Fruit fly (Drosophila melanogaster) whole organism, embryonic: ENCODE results near the gene baf.

Experiments used
- Bteb2 ChIP-seq: fragments of 200-800 bp; sonication (Bioruptor generic); optimal IDR thresholded peaks from 2 replicates; lab custom pipeline; 2016; ENCODE audit warnings: missing biosample characterization, missing genetic modification characterization
- CG10543 ChIP-seq: fragments of 200-800 bp; sonication (Bioruptor generic); optimal IDR thresholded peaks from 3 replicates; lab custom pipeline; 2017; ENCODE audit warnings: missing biosample characterization, mild to moderate bottlenecking, missing genetic modification characterization, moderate library complexity
- CG11085 ChIP-seq: fragments of 200-800 bp; sonication (Bioruptor generic); IDR thresholded peaks from 2 replicates; pipeline ENCODE4 v1.3.6; 2022; ENCODE audit warnings: missing biosample characterization, missing genetic modification characterization
- CG12104 ChIP-seq: fragments of 200-800 bp; sonication (Bioruptor generic); optimal IDR thresholded peaks from 3 replicates; lab custom pipeline; 2016; ENCODE audit warnings: missing biosample characterization, missing genetic modification characterization
- CG12219 ChIP-seq: fragments of 200-800 bp; sonication (Bioruptor generic); optimal IDR thresholded peaks from 3 replicates; lab custom pipeline; 2018; ENCODE audit warnings: missing biosample characterization, mild to moderate bottlenecking, missing genetic modification characterization
- CG13123 ChIP-seq: fragments of 200-800 bp; sonication (Bioruptor generic); optimal IDR thresholded peaks from 2 replicates; lab custom pipeline; 2016; ENCODE audit warnings: missing biosample characterization, missing genetic modification characterization
- CG13624 ChIP-seq: fragments of 200-800 bp; sonication (Bioruptor generic); optimal IDR thresholded peaks from 2 replicates; lab custom pipeline; 2016; ENCODE audit warnings: missing biosample characterization, missing genetic modification characterization
- CG14014 ChIP-seq: fragments of 200-800 bp; sonication (Bioruptor generic); IDR thresholded peaks from 2 replicates; pipeline ENCODE4 v1.3.6; 2022; ENCODE audit warnings: missing biosample characterization, missing genetic modification characterization
- CG14667 ChIP-seq: fragments of 200-800 bp; sonication (Bioruptor generic); IDR thresholded peaks from 2 replicates; pipeline ENCODE4 v1.3.6; 2022; ENCODE audit warnings: missing biosample characterization, missing genetic modification characterization
- CG15269 ChIP-seq: fragments of 200-800 bp; sonication (Bioruptor generic); optimal IDR thresholded peaks from 2 replicates; lab custom pipeline; 2018; ENCODE audit warnings: missing biosample characterization, mild to moderate bottlenecking, missing genetic modification characterization, moderate library complexity
- CG16863 ChIP-seq: fragments of 200-800 bp; sonication (Bioruptor generic); optimal IDR thresholded peaks from 3 replicates; lab custom pipeline; 2016; ENCODE audit warnings: missing biosample characterization, missing genetic modification characterization
- CG18011 ChIP-seq: fragments of 200-800 bp; sonication (Bioruptor generic); optimal IDR thresholded peaks from 2 replicates; lab custom pipeline; 2017; ENCODE audit warnings: missing biosample characterization, missing genetic modification characterization, mild to moderate bottlenecking, moderate library complexity, missing genotype
- CG18599 ChIP-seq: fragments of 200-800 bp; sonication (Bioruptor generic); optimal IDR thresholded peaks from 3 replicates; lab custom pipeline; 2017; ENCODE audit warnings: missing biosample characterization, missing genetic modification characterization, mild to moderate bottlenecking, moderate library complexity, missing genetic modification reagents
- CG30431 ChIP-seq: fragments of 200-800 bp; sonication (Bioruptor generic); optimal IDR thresholded peaks from 2 replicates; lab custom pipeline; 2017; ENCODE audit warnings: missing biosample characterization, missing genetic modification characterization
- CG33213 ChIP-seq: fragments of 200-800 bp; sonication (Bioruptor generic); optimal IDR thresholded peaks from 3 replicates; lab custom pipeline; 2016; ENCODE audit warnings: missing biosample characterization, missing genetic modification characterization
- CG34224 ChIP-seq: fragments of 200-800 bp; sonication (Bioruptor generic); IDR thresholded peaks from 3 replicates; pipeline ENCODE4 v1.3.6; 2022; ENCODE audit warnings: missing biosample characterization, missing genetic modification characterization; ENCODE audit not compliant: partially characterized antibody
- CG4360 ChIP-seq: fragments of 200-800 bp; sonication (Bioruptor generic); IDR thresholded peaks from 2 replicates; pipeline ENCODE4 v1.3.6; 2022; ENCODE audit warnings: missing biosample characterization, missing genetic modification characterization
- CG5245 ChIP-seq: fragments of 200-800 bp; sonication (Bioruptor generic); optimal IDR thresholded peaks from 3 replicates; lab custom pipeline; 2016; ENCODE audit warnings: missing biosample characterization, missing genetic modification characterization
- CG6254 ChIP-seq: fragments of 200-800 bp; sonication (Bioruptor generic); optimal IDR thresholded peaks from 3 replicates; lab custom pipeline; 2017; ENCODE audit warnings: mild to moderate bottlenecking, missing biosample characterization, missing genetic modification reagents, missing genetic modification characterization
- CG8281 ChIP-seq: fragments of 200-800 bp; sonication (Bioruptor generic); optimal IDR thresholded peaks from 2 replicates; lab custom pipeline; 2018; ENCODE audit warnings: missing biosample characterization, mild to moderate bottlenecking, missing genetic modification characterization, moderate library complexity
- CG9876 ChIP-seq: fragments of 200-800 bp; sonication (Bioruptor generic); optimal IDR thresholded peaks from 2 replicates; lab custom pipeline; 2016; ENCODE audit warnings: missing biosample characterization, missing genetic modification characterization
- Dek ChIP-seq: fragments of 200-800 bp; sonication (Bioruptor generic); optimal IDR thresholded peaks from 3 replicates; lab custom pipeline; 2019; ENCODE audit warnings: missing biosample characterization, mild to moderate bottlenecking, missing genetic modification characterization, moderate library complexity
- Dll ChIP-seq: fragments of 200-800 bp; sonication (Bioruptor generic); IDR thresholded peaks from 4 replicates; pipeline ENCODE4 v1.3.6; 2022; ENCODE audit warnings: missing biosample characterization, missing genetic modification characterization; ENCODE audit not compliant: partially characterized antibody
- Doc3 ChIP-seq: fragments of 200-800 bp; sonication (Bioruptor generic); IDR thresholded peaks from 3 replicates; pipeline ENCODE4 v1.3.6; 2022; ENCODE audit warnings: missing biosample characterization, missing genetic modification characterization; ENCODE audit not compliant: partially characterized antibody
- ERR ChIP-seq: fragments of 200-800 bp; sonication (Bioruptor generic); optimal IDR thresholded peaks from 2 replicates; lab custom pipeline; 2016; ENCODE audit warnings: missing biosample characterization, missing genetic modification characterization
- Elba2 ChIP-seq: fragments of 200-800 bp; sonication (Bioruptor generic); optimal IDR thresholded peaks from 3 replicates; lab custom pipeline; 2016; ENCODE audit warnings: missing biosample characterization, missing genetic modification characterization
- HLH4C ChIP-seq: fragments of 200-800 bp; sonication (Bioruptor generic); IDR thresholded peaks from 3 replicates; pipeline ENCODE4 v1.3.6; 2022; ENCODE audit warnings: missing biosample characterization, missing genetic modification characterization; ENCODE audit not compliant: partially characterized antibody
- Hsf ChIP-seq: fragments of 200-800 bp; sonication (Bioruptor generic); optimal IDR thresholded peaks from 3 replicates; lab custom pipeline; 2016; ENCODE audit warnings: missing biosample characterization, missing genetic modification characterization
- Meics ChIP-seq: fragments of 200-800 bp; sonication (Bioruptor generic); optimal IDR thresholded peaks from 2 replicates; lab custom pipeline; 2017; ENCODE audit warnings: missing biosample characterization, mild to moderate bottlenecking, missing genetic modification characterization
- Oli ChIP-seq: fragments of 200-800 bp; sonication (Bioruptor generic); optimal IDR thresholded peaks from 2 replicates; lab custom pipeline; 2018; ENCODE audit warnings: missing biosample characterization, mild to moderate bottlenecking, missing genetic modification characterization, moderate library complexity
- Side ChIP-seq: fragments of 200-800 bp; sonication (Bioruptor generic); optimal IDR thresholded peaks from 2 replicates; lab custom pipeline; 2016; ENCODE audit warnings: missing biosample characterization, missing genetic modification characterization
- Sin3A ChIP-seq: fragments of >200 bp; optimal IDR thresholded peaks from 2 replicates; lab custom pipeline; 2018
- Sry-δ ChIP-seq: fragments of 200-800 bp; sonication (Bioruptor generic); optimal IDR thresholded peaks from 2 replicates; lab custom pipeline; 2016; ENCODE audit warnings: missing biosample characterization, missing genetic modification characterization
- az2 ChIP-seq: fragments of 200-800 bp; sonication (Bioruptor generic); optimal IDR thresholded peaks from 3 replicates; lab custom pipeline; 2016; ENCODE audit warnings: missing biosample characterization, missing genetic modification characterization
- br ChIP-seq: fragments of >200 bp; optimal IDR thresholded peaks from 2 replicates; lab custom pipeline; 2017
- chinmo ChIP-seq: fragments of 200-800 bp; sonication (Bioruptor generic); IDR thresholded peaks from 4 replicates; pipeline ENCODE4 v1.3.6; 2022; ENCODE audit warnings: missing biosample characterization, missing genetic modification characterization; ENCODE audit not compliant: partially characterized antibody
- gfzf ChIP-seq: fragments of 200-800 bp; sonication (Bioruptor generic); optimal IDR thresholded peaks from 2 replicates; lab custom pipeline; 2016; ENCODE audit warnings: missing biosample characterization, mild to moderate bottlenecking, missing genetic modification characterization, moderate library complexity
- insv ChIP-seq, 2 experiments: fragments of 200-800 bp; sonication (Bioruptor generic); optimal IDR thresholded peaks; 3 replicates each; lab custom pipeline; 2016 to 2018; ENCODE audit warnings: missing biosample characterization in 2 of 2, missing genetic modification characterization in 2 of 2
- jigr1 ChIP-seq: fragments of 200-800 bp; sonication (Bioruptor generic); IDR thresholded peaks from 3 replicates; pipeline ENCODE4 v1.3.6; 2022; ENCODE audit warnings: missing biosample characterization, missing genetic modification characterization
- lola ChIP-seq, 3 experiments: fragments of >200 bp in 2 of 3; fragments of 200-800 bp in 1 of 3; sonication (Bioruptor generic) in 1 of 3; optimal IDR thresholded peaks; 2 replicates each; lab custom pipeline; 2017 to 2019; ENCODE audit warnings: missing biosample characterization in 3 of 3, missing genetic modification characterization in 3 of 3, mild to moderate bottlenecking in 1 of 3, moderate library complexity in 1 of 3
- pan ChIP-seq, 4 experiments: fragments of >200 bp in 3 of 4; fragments of 200-800 bp in 1 of 4; sonication (Bioruptor generic) in 1 of 4; optimal IDR thresholded peaks in 3 of 4; IDR thresholded peaks in 1 of 4; 2 replicates each; pipeline versions ENCODE4 v1.3.6 to Lab custom; 2017 to 2022; ENCODE audit warnings: missing biosample characterization in 2 of 4, missing genetic modification characterization in 2 of 4, mixed read lengths in 1 of 4
- phol ChIP-seq: fragments of 200-800 bp; sonication (Bioruptor generic); optimal IDR thresholded peaks from 3 replicates; lab custom pipeline; 2018; ENCODE audit warnings: missing biosample characterization, mild to moderate bottlenecking, missing genetic modification characterization, moderate library complexity
- pnt ChIP-seq: fragments of 200-800 bp; sonication (Bioruptor generic); optimal IDR thresholded peaks from 3 replicates; lab custom pipeline; 2016; ENCODE audit warnings: missing biosample characterization, missing genetic modification characterization
- pum ChIP-seq: fragments of 200-800 bp; sonication (Bioruptor generic); optimal IDR thresholded peaks from 2 replicates; lab custom pipeline; 2016; ENCODE audit warnings: missing biosample characterization, missing genetic modification characterization
- scrt ChIP-seq: fragments of 200-800 bp; sonication (Bioruptor generic); optimal IDR thresholded peaks from 2 replicates; lab custom pipeline; 2018; ENCODE audit warnings: missing biosample characterization, mild to moderate bottlenecking, missing genetic modification characterization, moderate library complexity
- sr ChIP-seq: fragments of 200-800 bp; sonication (Bioruptor generic); IDR thresholded peaks from 3 replicates; pipeline ENCODE4 v1.3.6; 2022; ENCODE audit warnings: missing biosample characterization, missing genetic modification characterization
- stwl ChIP-seq: fragments of 200-800 bp; sonication (Bioruptor generic); optimal IDR thresholded peaks from 3 replicates; lab custom pipeline; 2018; ENCODE audit warnings: missing biosample characterization, mild to moderate bottlenecking, missing genetic modification characterization, moderate library complexity
- tll ChIP-seq, 2 experiments: fragments of 200-800 bp in 1 of 2; fragments of >200 bp in 1 of 2; sonication (Bioruptor generic) in 1 of 2; optimal IDR thresholded peaks; 2 replicates each; lab custom pipeline; 2017 to 2019; ENCODE audit warnings: missing biosample characterization in 2 of 2, missing genetic modification characterization in 2 of 2, mild to moderate bottlenecking in 1 of 2, moderate library complexity in 1 of 2
- wdn ChIP-seq: fragments of 200-800 bp; sonication (Bioruptor generic); IDR thresholded peaks from 2 replicates; pipeline ENCODE4 v1.3.6; 2022; ENCODE audit warnings: missing biosample characterization, missing genetic modification characterization

The baf gene

DNA sequence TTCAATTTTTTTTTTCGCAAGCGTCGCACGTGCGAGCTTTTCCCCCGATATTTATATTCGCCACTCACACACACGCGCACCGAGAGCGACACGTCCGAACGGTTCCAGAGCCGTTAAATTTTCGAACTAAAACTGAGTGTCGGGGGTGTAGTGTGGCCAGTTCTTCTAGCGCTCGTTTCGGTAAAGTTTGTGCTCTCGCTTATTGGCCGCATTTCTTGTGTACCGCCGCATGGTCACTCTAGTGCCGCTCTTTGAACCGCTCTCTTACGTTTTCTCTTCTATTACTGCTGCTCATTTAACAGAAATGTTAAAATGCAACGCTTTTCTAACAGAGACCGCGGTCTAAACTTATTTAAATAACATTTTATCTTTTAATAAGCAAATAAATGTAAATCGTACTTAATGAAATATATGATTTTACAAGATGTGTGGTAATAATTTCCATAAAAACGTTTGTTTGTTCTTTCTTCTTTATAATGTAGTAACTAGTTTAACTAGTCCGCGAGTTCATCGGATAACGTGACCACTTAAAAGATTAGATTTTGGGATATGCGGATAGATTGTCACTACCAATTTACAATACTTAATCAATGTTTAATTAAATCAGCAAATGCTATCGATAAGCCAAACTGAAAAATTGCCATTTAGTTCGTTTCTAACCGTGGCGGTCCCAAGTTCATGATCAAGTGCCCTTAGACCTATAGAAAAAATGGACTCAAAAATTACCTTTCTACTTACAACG lies 45.0 kb upstream of the baf start, which contains the start of gene Snoo (continued):
- TF ChIP-seq CG16863 (no peak), Meics (GFP tag; lab: Kevin White, UChicago) (no peak), CG9876 (no peak), pan (optimal IDR thresholded peaks at IDR 0.05; lab: Kevin White, UChicago) (no peak), pan (GFP tag; optimal IDR thresholded peaks at IDR 0.05 in 1 of 2, IDR thresholded peaks at IDR 0.05 in 1 of 2) (no peak), wdn (GFP tag; lab: Robert Waterston, UW) (no peak), chinmo (GFP tag; lab: Robert Waterston, UW) (peak; percentile 87; the same call in 2 of the 4 replicates), CG30431 (GFP tag; lab: Kevin White, UChicago) (no peak), jigr1 (GFP tag; lab: Robert Waterston, UW) (no peak), CG13624 (GFP tag; lab: Kevin White, UChicago) (no peak), CG6254 (GFP tag; lab: Kevin White, UChicago) (no peak), Elba2 (GFP tag; lab: Kevin White, UChicago) (no peak), pnt (GFP tag; lab: Kevin White, UChicago) (no peak), Oli (tag; lab: Kevin White, UChicago) (no peak), CG14667 (no peak), CG5245 (GFP tag; lab: Kevin White, UChicago) (no peak), CG12219 (no peak), gfzf (GFP tag; lab: Kevin White, UChicago) (peak; percentile 96), CG15269 (no peak), tll (GFP tag; optimal IDR thresholded peaks at IDR 0.05; lab: Kevin White, UChicago) (no peak), scrt (GFP tag; lab: Kevin White, UChicago) (no peak), CG8281 (tag; lab: Kevin White, UChicago) (no peak), CG13123 (GFP tag; lab: Kevin White, UChicago) (no peak), Side (GFP tag; lab: Kevin White, UChicago) (no peak), az2 (GFP tag; lab: Kevin White, UChicago) (no peak), phol (tag; lab: Kevin White, UChicago) (no peak), br (lab: Kevin White, UChicago) (no peak), CG14014 (peak; percentile 30; the same call in 1 of the 2 replicates), CG10543 (GFP tag; lab: Kevin White, UChicago) (peak; percentile 53), CG12104 (no peak), lola (GFP tag; optimal IDR thresholded peaks at IDR 0.05; lab: Kevin White, UChicago) (no peak), CG4360 (GFP tag; lab: Robert Waterston, UW) (peak; percentile 48), CG18011 (no peak), pum (GFP tag; lab: Kevin White, UChicago) (no peak), sr (GFP tag; lab: Robert Waterston, UW) (no peak), stwl (tag; lab: Kevin White, UChicago) (peak; percentile 64), Dll (GFP tag; lab: Robert Waterston, UW) (no peak), ERR (GFP tag; lab: Kevin White, UChicago) (peak; percentile 27), CG33213 (no peak), HLH4C (GFP tag; lab: Robert Waterston, UW) (no peak), CG18599 (GFP tag; lab: Kevin White, UChicago) (no peak), CG34224 (GFP tag; lab: Robert Waterston, UW) (peak; percentile 46; the same call in 2 of the 3 replicates), insv (GFP tag; optimal IDR thresholded peaks at IDR 0.05; lab: Kevin White, UChicago) (no peak), CG11085 (GFP tag; lab: Robert Waterston, UW) (no peak), Doc3 (GFP tag; lab: Robert Waterston, UW) (no peak), Sry-δ (GFP tag; lab: Kevin White, UChicago) (peak; percentile 0), Sin3A (lab: Kevin White, UChicago) (no peak), Bteb2 (GFP tag; lab: Kevin White, UChicago) (no peak), Hsf (GFP tag; lab: Kevin White, UChicago) (no peak), Dek (tag; lab: Kevin White, UChicago) (no peak)
